ENCODE assay signal across 7 worm cellular contexts in the genomic region with DNA sequence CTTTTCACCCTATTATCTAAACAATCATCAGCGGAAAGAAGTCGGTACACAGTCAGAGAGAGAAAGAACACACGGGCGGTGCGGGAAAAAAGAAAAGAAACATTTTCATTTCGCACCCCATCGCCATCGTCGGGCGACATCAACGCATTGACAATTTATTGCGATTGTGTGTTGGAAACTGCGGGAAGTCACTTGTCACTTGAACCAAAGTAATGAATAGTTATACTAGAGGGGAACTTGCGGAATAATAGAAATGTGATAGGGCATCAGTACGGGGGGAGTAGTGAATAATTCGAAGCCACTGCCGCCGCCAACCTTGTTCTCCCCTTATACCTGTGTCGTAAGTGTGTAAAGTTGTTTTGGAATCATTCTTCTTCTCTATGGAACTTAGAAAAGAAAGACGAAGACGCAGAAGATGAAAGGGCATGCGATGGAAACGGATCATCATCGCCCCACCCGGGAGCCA.
TF ChIP-seq lines count a peak whose summit lies in the region.

No protein-coding gene starts in this region.

TF ChIP-seq in whole organism, L1 larva, 84 proteins besides CTCF, POLR2A, EP300 and RAD21 (continues in another document):
- TF ChIP-seq nhr-47 (tag; optimal IDR thresholded peaks at IDR 0.05; lab: Kevin White, UChicago) (peak; percentile 23), ama-1 (optimal IDR thresholded peaks at IDR 0.05; lab: Kevin White, UChicago) (no peak), nhr-85 (tag; lab: Kevin White, UChicago) (peak; percentile 91), efl-1 (optimal IDR thresholded peaks at IDR 0.05; lab: Kevin White, UChicago) (no peak), efl-1 (GFP tag; optimal IDR thresholded peaks at IDR 0.05 in 1 of 2; lab: Kevin White, UChicago) (peak in 1 of 2 experiments; percentile 75), nhr-20 (tag; optimal IDR thresholded peaks at IDR 0.05; lab: Kevin White, UChicago) (peak; percentile 7), C04F5.9 (tag; optimal IDR thresholded peaks at IDR 0.05; lab: Kevin White, UChicago) (peak; percentile 10), rnt-1 (tag; optimal IDR thresholded peaks at IDR 0.05; lab: Kevin White, UChicago) (peak; percentile 49), lin-14 (GFP tag; optimal IDR thresholded peaks at IDR 0.05; lab: Kevin White, UChicago) (peak; percentile 92), lsy-2 (tag; optimal IDR thresholded peaks at IDR 0.05; lab: Kevin White, UChicago) (peak in 1 of 2 experiments; percentile 39), mep-1 (tag; optimal IDR thresholded peaks at IDR 0.05; lab: Kevin White, UChicago) (peak; percentile 57), dpl-1 (GFP tag; optimal IDR thresholded peaks at IDR 0.05; lab: Kevin White, UChicago) (peak in 1 of 3 experiments; percentile 23)

TF ChIP-seq in whole organism, L2 larva, 48 proteins besides CTCF, POLR2A, EP300 and RAD21 (continues in another document):
- TF ChIP-seq sma-9 (GFP tag; optimal IDR thresholded peaks at IDR 0.05; lab: Kevin White, UChicago) (no peak), sma-9 (tag; optimal IDR thresholded peaks at IDR 0.05; lab: Kevin White, UChicago) (no peak), mab-5 (tag; optimal IDR thresholded peaks at IDR 0.05; lab: Kevin White, UChicago) (no peak), unc-62 (GFP tag; optimal IDR thresholded peaks at IDR 0.05; lab: Kevin White, UChicago) (no peak), elt-1 (tag; optimal IDR thresholded peaks at IDR 0.05; lab: Kevin White, UChicago) (no peak), blmp-1 (tag; optimal IDR thresholded peaks at IDR 0.05; lab: Kevin White, UChicago; ENCODE audit: insufficient read depth) (no peak), zag-1 (tag; optimal IDR thresholded peaks at IDR 0.05; lab: Kevin White, UChicago) (no peak), peb-1 (tag; optimal IDR thresholded peaks at IDR 0.05; lab: Kevin White, UChicago) (no peak), alr-1 (tag; optimal IDR thresholded peaks at IDR 0.05; lab: Kevin White, UChicago) (no peak), ZK546.5 (tag; optimal IDR thresholded peaks at IDR 0.05; lab: Kevin White, UChicago) (no peak), R02D3.7 (tag; optimal IDR thresholded peaks at IDR 0.05; lab: Kevin White, UChicago) (no peak), nhr-10 (tag; optimal IDR thresholded peaks at IDR 0.05; lab: Kevin White, UChicago) (no peak), mdl-1 (tag; optimal IDR thresholded peaks at IDR 0.05; lab: Kevin White, UChicago) (no peak)

TF ChIP-seq in whole organism, L3 larva, 47 proteins besides CTCF, POLR2A, EP300 and RAD21:
- peak in 1 of 3 experiments; percentile 68 for TF ChIP-seq elt-3 (tag; optimal IDR thresholded peaks at IDR 0.05; lab: Kevin White, UChicago)
- peak; percentile 33 for TF ChIP-seq lin-39 (tag; optimal IDR thresholded peaks at IDR 0.05; lab: Kevin White, UChicago)
- peak; percentile 14 for TF ChIP-seq ama-1 (optimal IDR thresholded peaks at IDR 0.05; lab: Kevin White, UChicago)
- TF ChIP-seq unc-39 (tag; optimal IDR thresholded peaks at IDR 0.05; lab: Kevin White, UChicago), result no peak

TF ChIP-seq in whole organism, L4 larva, 104 proteins besides CTCF, POLR2A, EP300 and RAD21 (continues in another document):
- TF ChIP-seq ztf-7 (tag; optimal IDR thresholded peaks at IDR 0.05; lab: Kevin White, UChicago) (no peak), nhr-25 (tag; optimal IDR thresholded peaks at IDR 0.05; lab: Kevin White, UChicago; ENCODE audit: borderline replicate concordance, insufficient read depth) (no peak), lin-1 (GFP tag; IDR thresholded peaks at IDR 0.05; lab: Robert Waterston, UW) (no peak), mxl-3 (GFP tag; optimal IDR thresholded peaks at IDR 0.05; lab: Kevin White, UChicago) (no peak), mes-2 (tag; optimal IDR thresholded peaks at IDR 0.05; lab: Kevin White, UChicago; ENCODE audit: poor library complexity, severe bottlenecking) (peak; percentile 18), unc-39 (tag; optimal IDR thresholded peaks at IDR 0.05; lab: Kevin White, UChicago) (no peak), snpc-1.2 (GFP tag; IDR thresholded peaks at IDR 0.05; lab: Robert Waterston, UW) (no peak), nhr-76 (tag; optimal IDR thresholded peaks at IDR 0.05; lab: Kevin White, UChicago) (no peak), ceh-28 (tag; optimal IDR thresholded peaks at IDR 0.05; lab: Kevin White, UChicago) (no peak), unc-130 (GFP tag; optimal IDR thresholded peaks at IDR 0.05; lab: Kevin White, UChicago) (no peak), mep-1 (tag; optimal IDR thresholded peaks at IDR 0.05; lab: Kevin White, UChicago) (peak; percentile 22), attf-4 (tag; optimal IDR thresholded peaks at IDR 0.05; lab: Kevin White, UChicago) (no peak), aha-1 (tag; lab: Kevin White, UChicago) (peak; percentile 88), hlh-30 (tag; optimal IDR thresholded peaks at IDR 0.05; lab: Kevin White, UChicago; ENCODE audit: insufficient read depth) (peak; percentile 2), tag-97 (GFP tag; IDR thresholded peaks at IDR 0.05; lab: Robert Waterston, UW) (no peak)

TF ChIP-seq in whole organism, late embryonic, 69 proteins besides CTCF, POLR2A, EP300 and RAD21:
- TF ChIP-seq ceh-18 (tag; optimal IDR thresholded peaks at IDR 0.05; lab: Kevin White, UChicago) (peak; percentile 14), ceh-22 (tag; optimal IDR thresholded peaks at IDR 0.05; lab: Kevin White, UChicago) (no peak), nfya-1 (tag; optimal IDR thresholded peaks at IDR 0.05; lab: Kevin White, UChicago) (peak; percentile 11), unc-55 (GFP tag; optimal IDR thresholded peaks at IDR 0.05; lab: Kevin White, UChicago) (peak; percentile 53), unc-86 (tag; optimal IDR thresholded peaks at IDR 0.05; lab: Kevin White, UChicago) (no peak), rnt-1 (tag; optimal IDR thresholded peaks at IDR 0.05; lab: Kevin White, UChicago) (peak; percentile 6)

TF ChIP-seq in whole organism, mixed stage, embryonic, 35 proteins besides CTCF, POLR2A, EP300 and RAD21:
- TF ChIP-seq elt-1 (tag; optimal IDR thresholded peaks at IDR 0.05; lab: Kevin White, UChicago; ENCODE audit: borderline replicate concordance, insufficient read depth) (peak; percentile 5), hlh-1 (tag; optimal IDR thresholded peaks at IDR 0.05; lab: Kevin White, UChicago) (peak; percentile 22), unc-120 (tag; optimal IDR thresholded peaks at IDR 0.05; lab: Kevin White, UChicago; ENCODE audit: poor library complexity, severe bottlenecking) (peak; percentile 80), nhr-76 (tag; optimal IDR thresholded peaks at IDR 0.05; lab: Kevin White, UChicago) (no peak), unc-62 (GFP tag; optimal IDR thresholded peaks at IDR 0.05; lab: Kevin White, UChicago) (peak; percentile 33), sptf-1 (tag; optimal IDR thresholded peaks at IDR 0.05; lab: Kevin White, UChicago) (no peak)

TF ChIP-seq in whole organism, young adult, 124 proteins besides CTCF, POLR2A, EP300 and RAD21:
- TF ChIP-seq nhr-90 (tag; optimal IDR thresholded peaks at IDR 0.05; lab: Kevin White, UChicago), result no peak
- TF ChIP-seq ekl-4 (GFP tag; IDR thresholded peaks at IDR 0.05; lab: Robert Waterston, UW), result peak; percentile 18; the same call in 1 of the 2 replicates
- no peak for TF ChIP-seq dpl-1 (GFP tag; optimal IDR thresholded peaks at IDR 0.05; lab: Kevin White, UChicago)
- no peak for TF ChIP-seq ceh-100 (GFP tag; IDR thresholded peaks at IDR 0.05; lab: Robert Waterston, UW)
- TF ChIP-seq zfh-2 (GFP tag; conservative IDR thresholded peaks at IDR 0.05; lab: Robert Waterston, UW), result 0 out of 2 replicates have a peak, but pooled peaks have one; percentile 4
- peak; percentile 2 for TF ChIP-seq somi-1 (GFP tag; optimal IDR thresholded peaks at IDR 0.05; lab: Kevin White, UChicago)
